In genomic region chrX:2061849-2062248, dm6 we compare ENCODE assay signal across 1 fruit fly cellular context.
TF ChIP-seq lines count a peak whose summit lies in the region.

Sik2 (minus strand) TSS chrX:2061915.

TF ChIP-seq in whole organism, embryonic, 481 proteins besides CTCF, POLR2A, EP300 and RAD21 (continued from another document):
- TF ChIP-seq amos (GFP tag; IDR thresholded peaks at IDR 0.05; lab: Robert Waterston, UW; ENCODE audit: partially characterized antibody) (no peak), Ravus (GFP tag; IDR thresholded peaks at IDR 0.05; lab: Robert Waterston, UW) (no peak)
